Worm (Caenorhabditis elegans): Measurements from ENCODE around the gene apc-10.

DNA sequence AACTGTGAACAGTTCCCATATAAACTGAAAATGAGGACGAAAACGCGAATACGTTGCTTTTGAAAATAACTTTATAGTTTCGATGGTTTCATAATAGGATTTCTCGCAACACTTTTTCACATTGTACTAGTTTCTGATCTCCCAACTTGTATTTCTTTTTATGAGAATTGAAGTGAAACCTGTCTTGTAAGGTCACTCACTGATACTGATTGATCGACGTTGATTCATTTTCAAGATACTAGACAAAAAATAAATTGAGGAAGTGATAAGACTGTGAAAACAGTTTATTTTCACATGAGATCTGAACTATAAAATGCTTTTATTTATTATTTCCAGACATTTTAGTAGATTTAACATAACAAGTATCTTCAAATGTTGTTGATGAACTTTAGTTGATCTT, 38.7 kb downstream of the apc-10 start:
- TF ChIP-seq ztf-4 (tag; optimal IDR thresholded peaks at IDR 0.05) (no peak), ama-1 (optimal IDR thresholded peaks at IDR 0.05) (no peak), unc-62 (GFP tag; optimal IDR thresholded peaks at IDR 0.05) (no peak), mml-1 (tag; optimal IDR thresholded peaks at IDR 0.05) (no peak), nhr-67 (tag; optimal IDR thresholded peaks at IDR 0.05) (no peak)
